Worm (Caenorhabditis elegans) whole organism, mixed stage, embryonic: Measurements from ENCODE around the gene ech-4.

ENCODE experiments used
- M03D4.4 ChIP-seq: sonication (generic microtip); optimal IDR thresholded peaks from 2 replicates; lab custom pipeline; 2017; ENCODE audit warnings: mild to moderate bottlenecking, missing genetic modification characterization, missing compliant biosample characterization
- nhr-2 ChIP-seq: fragments of 150-350 bp; optimal IDR thresholded peaks from 2 replicates; lab custom pipeline; 2014; ENCODE audit warnings: missing biosample characterization, missing genetic modification characterization
- nhr-76 ChIP-seq: sonication (generic microtip); optimal IDR thresholded peaks from 2 replicates; lab custom pipeline; 2017; ENCODE audit warnings: missing biosample characterization, missing genetic modification characterization
- unc-39 ChIP-seq: fragments of 150-350 bp; optimal IDR thresholded peaks from 2 replicates; lab custom pipeline; 2014; ENCODE audit warnings: missing biosample characterization, missing genetic modification characterization
- unc-62 ChIP-seq: fragments of 150-350 bp; optimal IDR thresholded peaks from 2 replicates; lab custom pipeline; 2014; ENCODE audit warnings: missing biosample characterization, missing genetic modification reagents, missing genetic modification characterization

DNA sequence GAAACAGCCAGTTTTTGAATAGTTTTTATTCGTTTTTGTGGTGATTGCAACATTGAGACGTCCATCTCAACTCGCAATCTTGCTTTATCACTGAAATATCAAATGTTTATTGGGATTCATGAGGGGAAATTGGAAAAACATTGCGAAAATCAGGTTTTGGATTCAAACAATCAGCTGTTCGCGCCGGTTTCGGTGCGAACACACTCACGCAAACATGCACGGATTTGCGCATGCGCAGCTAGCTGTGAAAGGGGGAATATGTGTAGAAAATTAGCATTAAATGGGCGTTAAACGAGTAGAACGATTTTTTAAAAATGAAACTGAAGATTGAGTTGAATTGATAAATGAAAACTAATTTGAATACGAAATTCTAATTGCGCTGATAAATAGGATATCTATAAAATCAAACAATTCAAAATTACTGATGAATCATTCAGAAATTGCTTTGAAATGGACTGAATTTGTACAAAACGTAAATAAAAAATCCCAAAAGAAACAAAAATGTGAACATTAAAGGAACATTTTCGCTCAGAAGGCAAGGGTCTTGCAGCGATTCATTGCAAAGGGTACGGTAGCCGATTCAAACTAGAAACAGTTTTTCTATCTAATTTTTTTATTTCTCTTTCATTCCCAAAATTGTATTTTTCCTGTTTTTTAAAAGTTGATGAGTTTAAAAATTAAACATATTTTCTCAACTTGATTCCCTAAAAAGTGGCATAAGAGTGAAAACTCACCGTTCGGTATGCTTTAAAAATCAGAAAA lies 37.4 kb upstream of the ech-4 start, which contains the start of gene ect-2:
- TF ChIP-seq M03D4.4 (tag; lab: Kevin White, UChicago): no peak
- no peak for TF ChIP-seq unc-39 (tag; lab: Kevin White, UChicago)
- no peak for TF ChIP-seq unc-62 (GFP tag; lab: Kevin White, UChicago)
- no peak for TF ChIP-seq nhr-76
- no peak for TF ChIP-seq nhr-2 (tag; lab: Kevin White, UChicago)
